Worm (Caenorhabditis elegans): ENCODE measurements around the gene cest-19.

- no peak for TF ChIP-seq ceh-82 (tag; optimal IDR thresholded peaks at IDR 0.05)
- no peak for TF ChIP-seq nhr-25 (tag; optimal IDR thresholded peaks at IDR 0.05)
- TF ChIP-seq nhr-76 (tag; optimal IDR thresholded peaks at IDR 0.05), result no peak
- no peak for TF ChIP-seq fkh-10 (GFP tag; optimal IDR thresholded peaks at IDR 0.05)
- no peak for TF ChIP-seq nhr-12 (tag; optimal IDR thresholded peaks at IDR 0.05)
- no peak for TF ChIP-seq nhr-28 (tag; optimal IDR thresholded peaks at IDR 0.05)
- TF ChIP-seq egl-27 (tag; optimal IDR thresholded peaks at IDR 0.05), result no peak
- TF ChIP-seq fos-1 (tag; optimal IDR thresholded peaks at IDR 0.05), result no peak
Observed at ce11 chrX:6996448-6996847, 39.4 kb downstream of the cest-19 start, which contains the start of the genes F01E11.20 and tsp-16.

Measured in whole organism, L3 larva.